Fruit fly (Drosophila melanogaster) whole organism, embryonic: ENCODE measurements around the gene Ccz1.

Experiments used
- Antp ChIP-seq: fragments of 200-800 bp; sonication (Bioruptor generic); optimal IDR thresholded peaks from 3 replicates; lab custom pipeline; 2016; ENCODE audit warnings: missing biosample characterization, missing genetic modification characterization
- Asciz ChIP-seq: fragments of 200-800 bp; sonication (Bioruptor generic); optimal IDR thresholded peaks from 2 replicates; lab custom pipeline; 2017; ENCODE audit warnings: missing biosample characterization, mild to moderate bottlenecking, missing genetic modification characterization, missing genetic modification reagents
- BEAF-32 ChIP-seq: fragments of 200-800 bp; sonication (Bioruptor generic); optimal IDR thresholded peaks from 3 replicates; lab custom pipeline; 2017; ENCODE audit warnings: missing biosample characterization, missing genetic modification characterization, mild to moderate bottlenecking, moderate library complexity, missing genetic modification reagents
- Bgb ChIP-seq: fragments of 200-800 bp; sonication (Bioruptor generic); IDR thresholded peaks from 2 replicates; pipeline ENCODE4 v1.3.6; 2022; ENCODE audit warnings: missing biosample characterization, missing genetic modification characterization; ENCODE audit not compliant: partially characterized antibody
- CG10267 ChIP-seq: fragments of 200-800 bp; sonication (Bioruptor generic); optimal IDR thresholded peaks from 2 replicates; lab custom pipeline; 2018; ENCODE audit warnings: missing biosample characterization, mild to moderate bottlenecking, missing genetic modification characterization, moderate library complexity
- CG11247 ChIP-seq: fragments of 200-800 bp; sonication (Bioruptor generic); IDR thresholded peaks from 2 replicates; pipeline ENCODE4 v1.3.6; 2022; ENCODE audit warnings: missing biosample characterization, missing genetic modification characterization
- CG12659 ChIP-seq: fragments of 200-800 bp; sonication (Bioruptor generic); optimal IDR thresholded peaks from 3 replicates; lab custom pipeline; 2017; ENCODE audit warnings: mild to moderate bottlenecking, missing biosample characterization, missing genetic modification reagents, missing genetic modification characterization
- CG14710 ChIP-seq: fragments of 200-800 bp; sonication (Bioruptor generic); optimal IDR thresholded peaks from 3 replicates; lab custom pipeline; 2019; ENCODE audit warnings: missing biosample characterization, mild to moderate bottlenecking, missing genetic modification characterization, moderate library complexity
- CG15073 ChIP-seq: fragments of 200-800 bp; sonication (Bioruptor generic); optimal IDR thresholded peaks from 2 replicates; lab custom pipeline; 2016; ENCODE audit warnings: missing biosample characterization, missing genetic modification characterization
- CG17359 ChIP-seq: fragments of 200-800 bp; sonication (Bioruptor generic); optimal IDR thresholded peaks from 3 replicates; lab custom pipeline; 2018; ENCODE audit warnings: missing biosample characterization, mild to moderate bottlenecking, missing genetic modification characterization, moderate library complexity
- CG17385 ChIP-seq: fragments of 200-800 bp; sonication (Bioruptor generic); optimal IDR thresholded peaks from 3 replicates; lab custom pipeline; 2018; ENCODE audit warnings: missing biosample characterization, mild to moderate bottlenecking, missing genetic modification characterization
- CG2889 ChIP-seq: fragments of 200-800 bp; sonication (Bioruptor generic); IDR thresholded peaks from 3 replicates; pipeline ENCODE4 v1.3.6; 2022; ENCODE audit warnings: missing biosample characterization, missing genetic modification characterization
- CG33557 ChIP-seq: fragments of 200-800 bp; sonication (Bioruptor generic); optimal IDR thresholded peaks from 2 replicates; lab custom pipeline; 2019; ENCODE audit warnings: missing biosample characterization, mild to moderate bottlenecking, missing genetic modification characterization, moderate library complexity
- CG34224 ChIP-seq: fragments of 200-800 bp; sonication (Bioruptor generic); IDR thresholded peaks from 3 replicates; pipeline ENCODE4 v1.3.6; 2022; ENCODE audit warnings: missing biosample characterization, missing genetic modification characterization; ENCODE audit not compliant: partially characterized antibody
- CG6791 ChIP-seq: fragments of 200-800 bp; sonication (Bioruptor generic); IDR thresholded peaks from 3 replicates; pipeline ENCODE4 v1.3.6; 2022; ENCODE audit warnings: missing biosample characterization, missing genetic modification characterization; ENCODE audit not compliant: partially characterized antibody
- CG7271 ChIP-seq: fragments of 200-800 bp; sonication (Bioruptor generic); optimal IDR thresholded peaks from 2 replicates; lab custom pipeline; 2018; ENCODE audit warnings: missing biosample characterization, mild to moderate bottlenecking, missing genetic modification characterization, moderate library complexity
- CG7786 ChIP-seq: fragments of 200-800 bp; sonication (Bioruptor generic); optimal IDR thresholded peaks from 2 replicates; lab custom pipeline; 2016; ENCODE audit warnings: missing biosample characterization, missing genetic modification characterization
- CG7963 ChIP-seq: fragments of 200-800 bp; sonication (Bioruptor generic); IDR thresholded peaks from 3 replicates; pipeline ENCODE4 v1.3.6; 2022; ENCODE audit warnings: missing biosample characterization, missing genetic modification characterization; ENCODE audit not compliant: partially characterized antibody
- Deaf1 ChIP-seq: fragments of 200-800 bp; optimal IDR thresholded peaks from 3 replicates; lab custom pipeline; 2019; ENCODE audit warnings: missing biosample characterization, mild to moderate bottlenecking, missing genetic modification characterization, moderate library complexity
- Doc3 ChIP-seq: fragments of 200-800 bp; sonication (Bioruptor generic); IDR thresholded peaks from 3 replicates; pipeline ENCODE4 v1.3.6; 2022; ENCODE audit warnings: missing biosample characterization, missing genetic modification characterization; ENCODE audit not compliant: partially characterized antibody
- E2f2 ChIP-seq: fragments of 200-800 bp; sonication (Bioruptor generic); IDR thresholded peaks from 2 replicates; pipeline ENCODE4 v1.3.6; 2022; ENCODE audit warnings: missing biosample characterization, missing genetic modification characterization
- Ets97D ChIP-seq: fragments of 200-800 bp; sonication (Bioruptor generic); optimal IDR thresholded peaks from 3 replicates; lab custom pipeline; 2016; ENCODE audit warnings: missing biosample characterization, missing genetic modification characterization
- HHEX ChIP-seq: fragments of 200-800 bp; sonication (Bioruptor generic); optimal IDR thresholded peaks from 3 replicates; lab custom pipeline; 2017; ENCODE audit warnings: missing biosample characterization, mild to moderate bottlenecking, missing genetic modification characterization, missing genetic modification reagents
- HLH4C ChIP-seq: fragments of 200-800 bp; sonication (Bioruptor generic); IDR thresholded peaks from 3 replicates; pipeline ENCODE4 v1.3.6; 2022; ENCODE audit warnings: missing biosample characterization, missing genetic modification characterization; ENCODE audit not compliant: partially characterized antibody
- MTF-1 ChIP-seq: fragments of 200-800 bp; sonication (Bioruptor generic); optimal IDR thresholded peaks from 2 replicates; lab custom pipeline; 2018; ENCODE audit warnings: missing biosample characterization, mild to moderate bottlenecking, missing genetic modification characterization, borderline replicate concordance
- Mad ChIP-seq: fragments of 200-800 bp; sonication (Bioruptor generic); optimal IDR thresholded peaks from 2 replicates; lab custom pipeline; 2016; ENCODE audit warnings: missing biosample characterization, missing genetic modification characterization
- Meics ChIP-seq: fragments of 200-800 bp; sonication (Bioruptor generic); optimal IDR thresholded peaks from 2 replicates; lab custom pipeline; 2017; ENCODE audit warnings: missing biosample characterization, mild to moderate bottlenecking, missing genetic modification characterization
- Mes4 ChIP-seq: fragments of 200-800 bp; sonication (Bioruptor generic); optimal IDR thresholded peaks from 2 replicates; lab custom pipeline; 2016; ENCODE audit warnings: missing biosample characterization, missing genetic modification characterization
- NC2β ChIP-seq: fragments of 200-800 bp; sonication (Bioruptor generic); optimal IDR thresholded peaks from 2 replicates; lab custom pipeline; 2016; ENCODE audit warnings: missing biosample characterization, missing genetic modification characterization
- Opbp ChIP-seq: fragments of 200-800 bp; sonication (Bioruptor generic); IDR thresholded peaks from 3 replicates; pipeline ENCODE4 v1.3.6; 2022; ENCODE audit warnings: missing biosample characterization, missing genetic modification characterization; ENCODE audit not compliant: partially characterized antibody
- Pdp1 ChIP-seq, 2 experiments: fragments of 200-800 bp; sonication (Bioruptor generic); optimal IDR thresholded peaks; 3 replicates each; lab custom pipeline; 2016; ENCODE audit warnings: missing biosample characterization in 2 of 2, missing genetic modification characterization in 2 of 2, mild to moderate bottlenecking in 1 of 2, moderate library complexity in 1 of 2
- Sry-δ ChIP-seq: fragments of 200-800 bp; sonication (Bioruptor generic); optimal IDR thresholded peaks from 2 replicates; lab custom pipeline; 2016; ENCODE audit warnings: missing biosample characterization, missing genetic modification characterization
- bab2 ChIP-seq: fragments of 200-800 bp; sonication (Bioruptor generic); optimal IDR thresholded peaks from 2 replicates; lab custom pipeline; 2016; ENCODE audit warnings: missing biosample characterization, missing genetic modification characterization
- chinmo ChIP-seq: fragments of 200-800 bp; sonication (Bioruptor generic); IDR thresholded peaks from 4 replicates; pipeline ENCODE4 v1.3.6; 2022; ENCODE audit warnings: missing biosample characterization, missing genetic modification characterization; ENCODE audit not compliant: partially characterized antibody
- fd64A ChIP-seq: fragments of 200-800 bp; sonication (Bioruptor generic); optimal IDR thresholded peaks from 3 replicates; lab custom pipeline; 2018; ENCODE audit warnings: missing biosample characterization, mild to moderate bottlenecking, missing genetic modification characterization
- gfzf ChIP-seq: fragments of 200-800 bp; sonication (Bioruptor generic); optimal IDR thresholded peaks from 2 replicates; lab custom pipeline; 2016; ENCODE audit warnings: missing biosample characterization, mild to moderate bottlenecking, missing genetic modification characterization, moderate library complexity
- nerfin-2 ChIP-seq: fragments of 200-800 bp; sonication (Bioruptor generic); IDR thresholded peaks from 2 replicates; pipeline ENCODE4 v1.3.6; 2022; ENCODE audit warnings: missing biosample characterization, missing genetic modification characterization; ENCODE audit not compliant: partially characterized antibody
- psq ChIP-seq: fragments of 200-800 bp; sonication (Bioruptor generic); optimal IDR thresholded peaks from 2 replicates; lab custom pipeline; 2017; ENCODE audit warnings: missing biosample characterization, missing genetic modification characterization
- ranshi ChIP-seq: fragments of 200-800 bp; sonication (Bioruptor generic); IDR thresholded peaks from 2 replicates; pipeline ENCODE4 v1.3.6; 2022; ENCODE audit warnings: missing biosample characterization, missing genetic modification characterization
- rib ChIP-seq: fragments of 200-800 bp; sonication (Bioruptor generic); IDR thresholded peaks from 2 replicates; pipeline ENCODE4 v1.3.6; 2022; ENCODE audit warnings: missing biosample characterization, missing genetic modification characterization
- ro ChIP-seq: fragments of 200-800 bp; sonication (Bioruptor generic); IDR thresholded peaks from 2 replicates; pipeline ENCODE4 v1.3.6; 2022; ENCODE audit warnings: missing biosample characterization, missing genetic modification characterization
- sob ChIP-seq: fragments of 200-800 bp; sonication (Bioruptor generic); IDR thresholded peaks from 2 replicates; pipeline ENCODE4 v1.3.6; 2022; ENCODE audit warnings: missing biosample characterization, missing genetic modification characterization
- sqz ChIP-seq: fragments of 200-800 bp; sonication (Bioruptor generic); optimal IDR thresholded peaks from 3 replicates; lab custom pipeline; 2018; ENCODE audit warnings: missing biosample characterization, mild to moderate bottlenecking, missing genetic modification characterization
- stwl ChIP-seq: fragments of 200-800 bp; sonication (Bioruptor generic); optimal IDR thresholded peaks from 3 replicates; lab custom pipeline; 2018; ENCODE audit warnings: missing biosample characterization, mild to moderate bottlenecking, missing genetic modification characterization, moderate library complexity
- sug ChIP-seq: fragments of 200-800 bp; optimal IDR thresholded peaks from 2 replicates; lab custom pipeline; 2019; ENCODE audit warnings: missing biosample characterization, mild to moderate bottlenecking, missing genetic modification characterization, moderate library complexity
- toy ChIP-seq: fragments of 200-800 bp; sonication (Bioruptor generic); IDR thresholded peaks from 2 replicates; pipeline ENCODE4 v1.3.6; 2022; ENCODE audit warnings: missing biosample characterization, missing genetic modification characterization

Gene Ccz1

DNA sequence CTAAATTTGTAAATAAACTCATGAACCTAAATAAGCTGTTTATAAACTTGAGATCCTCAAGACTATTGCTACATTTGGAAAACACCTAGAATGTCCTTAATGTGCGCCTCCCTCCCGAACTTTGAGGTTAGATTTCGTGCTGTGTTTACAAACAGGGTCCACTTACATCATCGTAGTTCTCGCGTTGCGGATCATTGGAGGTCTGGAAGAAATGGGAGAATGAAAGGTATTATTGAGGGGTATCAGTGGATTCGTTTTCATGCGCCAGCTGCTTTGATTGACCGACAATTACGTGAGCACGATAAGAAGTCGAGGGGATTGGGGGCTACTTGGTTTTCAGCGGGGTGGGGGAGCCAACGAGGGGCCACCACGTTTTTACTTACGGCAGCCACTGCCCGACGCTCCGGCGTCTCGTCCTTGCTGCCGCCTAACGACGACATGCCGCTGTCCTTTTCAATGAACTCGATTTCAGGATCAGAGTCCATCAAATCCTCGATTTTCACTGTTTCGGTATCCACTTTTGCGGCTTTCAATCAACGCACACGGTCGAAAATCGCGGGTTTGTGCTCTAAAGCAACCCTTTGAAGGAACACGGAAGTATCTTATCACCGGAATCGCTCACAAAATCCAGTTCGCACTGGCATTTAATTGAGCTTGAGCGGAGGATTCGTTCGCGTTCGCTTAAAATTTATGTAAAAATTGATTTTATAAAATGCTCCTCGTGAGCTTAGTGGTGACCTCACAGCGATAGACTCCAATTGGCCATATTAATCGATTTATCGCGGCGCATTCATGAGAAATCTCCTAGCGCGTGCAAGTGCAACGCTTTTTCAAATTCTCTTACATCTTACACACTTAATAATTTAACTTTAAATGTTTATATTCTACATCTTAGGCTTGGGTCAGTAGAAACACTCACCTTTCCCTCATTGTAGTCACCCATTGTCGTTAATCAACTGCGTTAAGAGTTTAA is 10.2 kb upstream of the Ccz1 start (continued):
- TF ChIP-seq chinmo (GFP tag; lab: Robert Waterston, UW) (peak; percentile 72; the same call in 2 of the 4 replicates), CG7271 (no peak), Meics (GFP tag; lab: Kevin White, UChicago) (no peak), rib (GFP tag; lab: Robert Waterston, UW) (0 out of 2 replicates have a peak, but pooled peaks have one; percentile 36), CG14710 (peak; percentile 47), sob (GFP tag; lab: Robert Waterston, UW) (peak; percentile 8; the same call in 1 of the 2 replicates), ranshi (GFP tag; lab: Robert Waterston, UW) (no peak; the same call in 1 of the 2 replicates), Ets97D (GFP tag; lab: Kevin White, UChicago) (peak; percentile 32), MTF-1 (GFP tag; lab: Kevin White, UChicago) (no peak), CG7786 (no peak), HLH4C (GFP tag; lab: Robert Waterston, UW) (peak; percentile 64; the same call in 2 of the 3 replicates), CG6791 (GFP tag; lab: Robert Waterston, UW) (peak; percentile 60; the same call in 1 of the 3 replicates), CG12659 (GFP tag; lab: Kevin White, UChicago) (peak; percentile 29), CG17359 (tag; lab: Kevin White, UChicago) (no peak), gfzf (GFP tag; lab: Kevin White, UChicago) (peak; percentile 86), toy (GFP tag; lab: Robert Waterston, UW) (no peak), Sry-δ (GFP tag; lab: Kevin White, UChicago) (peak; percentile 90), ro (no peak), BEAF-32 (GFP tag; lab: Kevin White, UChicago) (peak; percentile 74), Opbp (GFP tag; lab: Robert Waterston, UW) (peak; percentile 76), stwl (tag; lab: Kevin White, UChicago) (peak; percentile 72), CG17385 (GFP tag; lab: Kevin White, UChicago) (no peak), E2f2 (GFP tag; lab: Robert Waterston, UW) (peak; percentile 75), nerfin-2 (GFP tag; lab: Robert Waterston, UW) (0 out of 2 replicates have a peak, but pooled peaks have one; percentile 51), fd64A (GFP tag; lab: Kevin White, UChicago) (no peak), Mad (GFP tag; lab: Kevin White, UChicago) (peak; percentile 1), CG11247 (GFP tag; lab: Robert Waterston, UW) (no peak), HHEX (GFP tag; lab: Kevin White, UChicago) (no peak), CG34224 (GFP tag; lab: Robert Waterston, UW) (peak; percentile 68), Pdp1 (GFP tag; optimal IDR thresholded peaks at IDR 0.05; lab: Kevin White, UChicago) (peak in 1 of 2 experiments; percentile 97), Antp (GFP tag; lab: Kevin White, UChicago) (no peak), Doc3 (peak; percentile 51; the same call in 2 of the 3 replicates), CG15073 (no peak), bab2 (GFP tag; lab: Kevin White, UChicago) (no peak), sug (tag; lab: Kevin White, UChicago) (peak; percentile 14), Mes4 (GFP tag; lab: Kevin White, UChicago) (no peak), CG2889 (GFP tag; lab: Robert Waterston, UW) (no peak), Deaf1 (tag; lab: Kevin White, UChicago) (peak; percentile 22), NC2β (GFP tag; lab: Kevin White, UChicago) (peak; percentile 6), CG33557 (GFP tag; lab: Kevin White, UChicago) (no peak), Asciz (no peak), CG10267 (tag; lab: Kevin White, UChicago) (peak; percentile 39), CG7963 (GFP tag; lab: Robert Waterston, UW) (peak; percentile 43; the same call in 1 of the 3 replicates), psq (GFP tag; lab: Kevin White, UChicago) (no peak), Bgb (GFP tag; lab: Robert Waterston, UW) (peak; percentile 65), sqz (GFP tag; lab: Kevin White, UChicago) (no peak)
